Worm (Caenorhabditis elegans) whole organism, L1 larva: ENCODE measurements around the gene srd-32.

Experiments
- C16A3.4 ChIP-seq: fragments of 150-350 bp; optimal IDR thresholded peaks from 2 replicates; lab custom pipeline; 2014; ENCODE audit warnings: missing biosample characterization, missing genetic modification characterization
- C34B4.2 ChIP-seq: sonication (generic microtip); optimal IDR thresholded peaks from 2 replicates; lab custom pipeline; 2017; ENCODE audit warnings: mild to moderate bottlenecking, missing genetic modification characterization, missing compliant biosample characterization
- Y116A8C.19 ChIP-seq: sonication (generic microtip); optimal IDR thresholded peaks from 2 replicates; lab custom pipeline; 2016; ENCODE audit warnings: missing compliant biosample characterization, missing genetic modification characterization, borderline replicate concordance
- alr-1 ChIP-seq: fragments of 200-800 bp; sonication (Bioruptor generic); optimal IDR thresholded peaks from 2 replicates; lab custom pipeline; 2018; ENCODE audit warnings: borderline replicate concordance, mild to moderate bottlenecking, missing genetic modification characterization, missing compliant biosample characterization
- aly-2 ChIP-seq: fragments of 150-350 bp; optimal IDR thresholded peaks from 2 replicates; lab custom pipeline; 2014; ENCODE audit warnings: missing biosample characterization, missing genetic modification characterization
- ama-1 ChIP-seq: fragments of 150-350 bp; optimal IDR thresholded peaks from 2 replicates; lab custom pipeline; 2014
- ceh-82 ChIP-seq, 3 experiments: fragments of 150-350 bp in 1 of 3; sonication (generic microtip) in 2 of 3; optimal IDR thresholded peaks; 2 replicates each; lab custom pipeline; 2014 to 2017; ENCODE audit warnings: missing biosample characterization in 3 of 3, missing genetic modification characterization in 3 of 3
- ceh-90 ChIP-seq: sonication (generic microtip); optimal IDR thresholded peaks from 2 replicates; lab custom pipeline; 2016; ENCODE audit warnings: missing genetic modification characterization, missing compliant biosample characterization
- ces-1 ChIP-seq: fragments of 150-350 bp; optimal IDR thresholded peaks from 2 replicates; lab custom pipeline; 2014; ENCODE audit warnings: missing biosample characterization, missing genetic modification reagents, missing genetic modification characterization
- dpl-1 ChIP-seq, 3 experiments: fragments of 150-350 bp in 2 of 3; sonication (generic microtip) in 1 of 3; optimal IDR thresholded peaks; 2 replicates each; lab custom pipeline; 2014 to 2017; ENCODE audit warnings: missing biosample characterization in 3 of 3, missing genetic modification characterization in 3 of 3, missing genetic modification reagents in 3 of 3
- efl-1 ChIP-seq, 4 experiments: fragments of 150-350 bp; optimal IDR thresholded peaks in 3 of 4; peaks in 1 of 4; 1 replicate in 1 of 4; 2 replicates in 3 of 4; lab custom pipeline; 2014; ENCODE audit warnings: missing biosample characterization in 2 of 4, missing genetic modification characterization in 2 of 4, missing genetic modification reagents in 2 of 4
- efl-3 ChIP-seq: fragments of 200-800 bp; sonication (Bioruptor generic); optimal IDR thresholded peaks from 2 replicates; lab custom pipeline; 2018; ENCODE audit warnings: mild to moderate bottlenecking, missing genetic modification characterization, missing compliant biosample characterization
- egl-13 ChIP-seq: sonication (generic microtip); optimal IDR thresholded peaks from 2 replicates; lab custom pipeline; 2016; ENCODE audit warnings: missing genotype, missing genetic modification reagents, missing genetic modification characterization, missing compliant biosample characterization
- egl-27 ChIP-seq, 2 experiments: fragments of 150-350 bp in 1 of 2; sonication (generic microtip); optimal IDR thresholded peaks; 3 replicates each; lab custom pipeline; 2017 to 2018; ENCODE audit warnings: missing biosample characterization in 2 of 2, missing genetic modification characterization in 2 of 2, missing genetic modification reagents in 2 of 2
- ets-5 ChIP-seq: fragments of 200-800 bp; sonication (Bioruptor generic); IDR thresholded peaks from 2 replicates; pipeline ENCODE4 v1.3.6; 2022; ENCODE audit warnings: missing genetic modification characterization, missing compliant biosample characterization
- fkh-4 ChIP-seq: sonication (generic microtip); optimal IDR thresholded peaks from 2 replicates; lab custom pipeline; 2016; ENCODE audit warnings: missing compliant biosample characterization, missing genetic modification characterization, borderline replicate concordance
- fkh-8 ChIP-seq: sonication (generic microtip); optimal IDR thresholded peaks from 2 replicates; lab custom pipeline; 2016; ENCODE audit warnings: mild to moderate bottlenecking, missing genetic modification characterization, missing compliant biosample characterization
- grh-1 ChIP-seq: fragments of 200-800 bp; sonication (Bioruptor generic); IDR thresholded peaks from 2 replicates; pipeline ENCODE4 v1.3.6; 2022; ENCODE audit warnings: missing genetic modification reagents, missing genetic modification characterization, missing compliant biosample characterization
- lin-13 ChIP-seq: fragments of 150-350 bp; optimal IDR thresholded peaks from 2 replicates; lab custom pipeline; 2014; ENCODE audit warnings: missing biosample characterization, missing genetic modification reagents, missing genetic modification characterization
- lin-14 ChIP-seq: fragments of 200-800 bp; sonication (Bioruptor generic); optimal IDR thresholded peaks from 2 replicates; lab custom pipeline; 2018; ENCODE audit warnings: mild to moderate bottlenecking, missing genetic modification characterization, moderate library complexity, missing compliant biosample characterization
- lin-15B ChIP-seq: fragments of 150-350 bp; sonication (generic microtip); optimal IDR thresholded peaks from 3 replicates; lab custom pipeline; 2014; ENCODE audit warnings: missing biosample characterization, missing genetic modification characterization
- lin-35 ChIP-seq, 2 experiments: fragments of 150-350 bp; optimal IDR thresholded peaks; 2 replicates each; lab custom pipeline; 2014; ENCODE audit warnings: missing biosample characterization in 2 of 2, missing genetic modification characterization in 2 of 2, missing genetic modification reagents in 2 of 2
- lin-39 ChIP-seq: fragments of 150-350 bp; optimal IDR thresholded peaks from 2 replicates; lab custom pipeline; 2014; ENCODE audit warnings: missing biosample characterization, missing genetic modification reagents, missing genetic modification characterization
- lsy-2 ChIP-seq, 2 experiments: fragments of 150-350 bp; optimal IDR thresholded peaks; 2 replicates each; lab custom pipeline; 2014; ENCODE audit warnings: missing biosample characterization in 2 of 2, missing genetic modification characterization in 2 of 2
- mdl-1 ChIP-seq, 2 experiments: fragments of 150-350 bp; optimal IDR thresholded peaks; 2 replicates each; lab custom pipeline; 2014 to 2017; ENCODE audit warnings: missing biosample characterization in 2 of 2, missing genetic modification characterization in 2 of 2, inconsistent platforms in 1 of 2
- mef-2 ChIP-seq: fragments of 150-350 bp; optimal IDR thresholded peaks from 2 replicates; lab custom pipeline; 2014; ENCODE audit warnings: missing biosample characterization, missing genetic modification characterization
- mep-1 ChIP-seq: fragments of 150-350 bp; optimal IDR thresholded peaks from 2 replicates; lab custom pipeline; 2014; ENCODE audit warnings: missing biosample characterization, missing genetic modification characterization
- nhr-20 ChIP-seq: sonication (generic microtip); optimal IDR thresholded peaks from 2 replicates; lab custom pipeline; 2016; ENCODE audit warnings: mild to moderate bottlenecking, missing genetic modification characterization, missing compliant biosample characterization
- nhr-28 ChIP-seq: fragments of 150-350 bp; optimal IDR thresholded peaks from 2 replicates; lab custom pipeline; 2014; ENCODE audit warnings: missing biosample characterization, missing genetic modification characterization
- nhr-47 ChIP-seq: sonication (generic microtip); optimal IDR thresholded peaks from 2 replicates; lab custom pipeline; 2016; ENCODE audit warnings: mild to moderate bottlenecking, missing genetic modification characterization, moderate library complexity, missing compliant biosample characterization
- nhr-71 ChIP-seq: sonication (generic microtip); optimal IDR thresholded peaks from 2 replicates; lab custom pipeline; 2016; ENCODE audit warnings: mild to moderate bottlenecking, missing genetic modification characterization, moderate library complexity, missing compliant biosample characterization
- nhr-76 ChIP-seq: sonication (generic microtip); optimal IDR thresholded peaks from 2 replicates; lab custom pipeline; 2017; ENCODE audit warnings: missing biosample characterization, missing genetic modification characterization
- nhr-84 ChIP-seq: sonication (generic microtip); optimal IDR thresholded peaks from 2 replicates; lab custom pipeline; 2017; ENCODE audit warnings: missing biosample characterization, missing genetic modification characterization
- nhr-85 ChIP-seq: sonication (generic microtip); peaks from one replicate; lab custom pipeline; 2016; ENCODE audit warnings: missing genetic modification characterization, inconsistent platforms, missing compliant biosample characterization
- nhr-90 ChIP-seq: sonication (generic microtip); optimal IDR thresholded peaks from 2 replicates; lab custom pipeline; 2016; ENCODE audit warnings: mild to moderate bottlenecking, missing genetic modification characterization, missing compliant biosample characterization; ENCODE audit not compliant: poor library complexity
- pag-3 ChIP-seq: sonication (generic microtip); optimal IDR thresholded peaks from 2 replicates; lab custom pipeline; 2017; ENCODE audit warnings: missing genetic modification characterization, mild to moderate bottlenecking, missing compliant biosample characterization, antibody characterized with exemption, borderline replicate concordance; ENCODE audit not compliant: insufficient read depth
- rnt-1 ChIP-seq: sonication (generic microtip); optimal IDR thresholded peaks from 2 replicates; lab custom pipeline; 2016; ENCODE audit warnings: mild to moderate bottlenecking, missing genetic modification characterization, moderate library complexity, missing compliant biosample characterization
- snu-23 ChIP-seq: sonication (generic microtip); optimal IDR thresholded peaks from 2 replicates; lab custom pipeline; 2016; ENCODE audit warnings: missing genetic modification characterization, missing compliant biosample characterization
- sox-4 ChIP-seq: sonication (generic microtip); optimal IDR thresholded peaks from 2 replicates; lab custom pipeline; 2016; ENCODE audit warnings: missing genetic modification characterization, missing compliant biosample characterization
- sptf-1 ChIP-seq: fragments of 150-350 bp; optimal IDR thresholded peaks from 2 replicates; lab custom pipeline; 2014; ENCODE audit warnings: missing biosample characterization, missing genetic modification characterization
- sup-37 ChIP-seq: fragments of 200-800 bp; sonication (Bioruptor generic); optimal IDR thresholded peaks from 2 replicates; lab custom pipeline; 2018; ENCODE audit warnings: mild to moderate bottlenecking, missing genetic modification characterization, missing compliant biosample characterization
- swsn-7 ChIP-seq: sonication (generic microtip); optimal IDR thresholded peaks from 2 replicates; lab custom pipeline; 2016; ENCODE audit warnings: missing genetic modification characterization, missing compliant biosample characterization
- tlp-1 ChIP-seq: fragments of 150-350 bp; optimal IDR thresholded peaks from 2 replicates; lab custom pipeline; 2014; ENCODE audit warnings: missing biosample characterization, missing genetic modification characterization
- unc-130 ChIP-seq: fragments of 150-350 bp; optimal IDR thresholded peaks from 2 replicates; lab custom pipeline; 2017; ENCODE audit warnings: missing biosample characterization, missing genetic modification characterization, inconsistent platforms
- unc-86 ChIP-seq: sonication (generic microtip); optimal IDR thresholded peaks from 2 replicates; lab custom pipeline; 2016; ENCODE audit warnings: missing genetic modification characterization, missing compliant biosample characterization
- vab-15 ChIP-seq: sonication (generic microtip); optimal IDR thresholded peaks from 2 replicates; lab custom pipeline; 2017; ENCODE audit warnings: missing genotype, mild to moderate bottlenecking, missing genetic modification characterization, missing compliant biosample characterization
- zag-1 ChIP-seq: fragments of 150-350 bp; optimal IDR thresholded peaks from 2 replicates; lab custom pipeline; 2014; ENCODE audit warnings: missing biosample characterization, missing genetic modification characterization

srd-32 gene

ce11 chrV:4844591-4844990 lies 20.9 kb upstream of the srd-32 start, which contains the start of gene abhd-5.2 (continued):
- TF ChIP-seq tlp-1 (tag; lab: Kevin White, UChicago): no peak
- no peak for TF ChIP-seq C34B4.2 (tag; lab: Kevin White, UChicago)
- TF ChIP-seq lin-39 (tag; lab: Kevin White, UChicago): no peak
- TF ChIP-seq sox-4 (tag; lab: Kevin White, UChicago): no peak
- peak; percentile 21 for TF ChIP-seq nhr-90 (tag; lab: Kevin White, UChicago)
- TF ChIP-seq nhr-84 (tag; lab: Kevin White, UChicago): peak; percentile 93
- TF ChIP-seq nhr-28 (tag; lab: Kevin White, UChicago): peak; percentile 53
- TF ChIP-seq ets-5 (GFP tag; lab: Robert Waterston, UW): no peak
- peak; percentile 14 for TF ChIP-seq unc-130 (tag; lab: Kevin White, UChicago)
- peak; percentile 16 for TF ChIP-seq nhr-85
- TF ChIP-seq lin-35 (GFP tag; optimal IDR thresholded peaks at IDR 0.05; lab: Kevin White, UChicago): peak; percentile 46 to 76
- TF ChIP-seq alr-1 (tag; lab: Kevin White, UChicago): no peak
- peak; percentile 39 to 55 for TF ChIP-seq lsy-2 (tag; optimal IDR thresholded peaks at IDR 0.05; lab: Kevin White, UChicago)
- peak; percentile 53 for TF ChIP-seq rnt-1 (tag; lab: Kevin White, UChicago)
- TF ChIP-seq, all 84 proteins: peak for 34

- TF ChIP-seq dpl-1 (GFP tag; optimal IDR thresholded peaks at IDR 0.05; lab: Kevin White, UChicago) (no peak), ama-1 (lab: Kevin White, UChicago) (no peak), pag-3 (no peak), efl-1 (optimal IDR thresholded peaks at IDR 0.05; lab: Kevin White, UChicago) (no peak), efl-1 (GFP tag; optimal IDR thresholded peaks at IDR 0.05 in 1 of 2; lab: Kevin White, UChicago) (peak in 1 of 2 experiments; percentile 32)
These were observed 19.0 kb upstream of the srd-32 start for ce11 chrV:4846507-4846906.

- TF ChIP-seq mep-1: peak; percentile 27
- TF ChIP-seq nhr-76 (tag; lab: Kevin White, UChicago): no peak
- no peak for TF ChIP-seq egl-27 (tag; optimal IDR thresholded peaks at IDR 0.05; lab: Kevin White, UChicago)
- no peak for TF ChIP-seq ama-1 (lab: Kevin White, UChicago)
- TF ChIP-seq sptf-1 (tag; lab: Kevin White, UChicago): no peak
- no peak for TF ChIP-seq aly-2 (tag; lab: Kevin White, UChicago)
- TF ChIP-seq rnt-1 (tag; lab: Kevin White, UChicago): no peak
- no peak for TF ChIP-seq sup-37 (GFP tag; lab: Kevin White, UChicago)
- TF ChIP-seq lsy-2 (tag; optimal IDR thresholded peaks at IDR 0.05; lab: Kevin White, UChicago): no peak
- no peak for TF ChIP-seq ceh-90 (tag; lab: Kevin White, UChicago)
- TF ChIP-seq snu-23 (GFP tag; lab: Kevin White, UChicago): peak; percentile 12
- no peak for TF ChIP-seq fkh-4 (tag; lab: Kevin White, UChicago)
- TF ChIP-seq ceh-82 (tag; optimal IDR thresholded peaks at IDR 0.05; lab: Kevin White, UChicago): no peak
- TF ChIP-seq tlp-1 (tag; lab: Kevin White, UChicago): no peak
- no peak for TF ChIP-seq unc-86 (tag; lab: Kevin White, UChicago)
- no peak for TF ChIP-seq swsn-7 (tag; lab: Kevin White, UChicago)
- no peak for TF ChIP-seq grh-1
- peak; percentile 4 for TF ChIP-seq nhr-71 (tag; lab: Kevin White, UChicago)
- TF ChIP-seq dpl-1 (GFP tag; optimal IDR thresholded peaks at IDR 0.05; lab: Kevin White, UChicago): no peak
- no peak for TF ChIP-seq efl-3 (GFP tag; lab: Kevin White, UChicago)
- no peak for TF ChIP-seq nhr-20 (tag; lab: Kevin White, UChicago)
- no peak for TF ChIP-seq fkh-8
- no peak for TF ChIP-seq unc-130 (tag; lab: Kevin White, UChicago)
- TF ChIP-seq zag-1 (tag; lab: Kevin White, UChicago): no peak
- TF ChIP-seq lin-35 (GFP tag; optimal IDR thresholded peaks at IDR 0.05; lab: Kevin White, UChicago): peak in 1 of 2 experiments; percentile 28
- TF ChIP-seq lin-14 (GFP tag; lab: Kevin White, UChicago): peak; percentile 63
- TF ChIP-seq lin-15B (tag; lab: Kevin White, UChicago): no peak
- TF ChIP-seq ces-1 (GFP tag; lab: Kevin White, UChicago): no peak
- TF ChIP-seq mdl-1 (tag; optimal IDR thresholded peaks at IDR 0.05; lab: Kevin White, UChicago): no peak
- TF ChIP-seq egl-13 (tag; lab: Kevin White, UChicago): no peak
- no peak for TF ChIP-seq Y116A8C.19 (tag; lab: Kevin White, UChicago)
- TF ChIP-seq lin-13 (GFP tag; lab: Kevin White, UChicago): no peak
- no peak for TF ChIP-seq nhr-47 (tag; lab: Kevin White, UChicago)
- TF ChIP-seq mef-2: no peak
- TF ChIP-seq nhr-90 (tag; lab: Kevin White, UChicago): peak; percentile 6
- TF ChIP-seq C16A3.4 (tag; lab: Kevin White, UChicago): no peak
- TF ChIP-seq vab-15 (tag; lab: Kevin White, UChicago): no peak
- TF ChIP-seq nhr-28 (tag; lab: Kevin White, UChicago): no peak
These were observed 18.0 kb upstream of the srd-32 start, which contains the start of gene abhd-5.1 for ce11 chrV:4847424-4847823. abhd-5.1 (plus strand) TSS chrV:4847653.
